Worm (Caenorhabditis elegans) whole organism, late embryonic: ENCODE measurements around the gene somi-1.

Source experiments
- C08G9.2 ChIP-seq: sonication (generic microtip); optimal IDR thresholded peaks from 2 replicates; lab custom pipeline; 2016; ENCODE audit warnings: mild to moderate bottlenecking, missing genetic modification characterization, moderate library complexity, missing compliant biosample characterization
- F13H6.1 ChIP-seq: sonication (generic microtip); optimal IDR thresholded peaks from 2 replicates; lab custom pipeline; 2016; ENCODE audit warnings: missing genetic modification characterization, missing compliant biosample characterization
- Y22D7AL.16 ChIP-seq: sonication (generic microtip); optimal IDR thresholded peaks from 2 replicates; lab custom pipeline; 2016; ENCODE audit warnings: missing genetic modification characterization, missing compliant biosample characterization
- ama-1 ChIP-seq: fragments of 150-350 bp; optimal IDR thresholded peaks from 2 replicates; lab custom pipeline; 2014
- ceh-14 ChIP-seq: sonication (generic microtip); optimal IDR thresholded peaks from 2 replicates; lab custom pipeline; 2016; ENCODE audit warnings: missing genotype, missing genetic modification characterization, missing compliant biosample characterization
- ceh-18 ChIP-seq: sonication (generic microtip); optimal IDR thresholded peaks from 2 replicates; lab custom pipeline; 2016; ENCODE audit warnings: missing genetic modification characterization, missing compliant biosample characterization
- ceh-24 ChIP-seq: sonication (generic microtip); optimal IDR thresholded peaks from 2 replicates; lab custom pipeline; 2016; ENCODE audit warnings: mild to moderate bottlenecking, missing genetic modification characterization, missing compliant biosample characterization
- ceh-30 ChIP-seq: fragments of 150-350 bp; optimal IDR thresholded peaks from 2 replicates; lab custom pipeline; 2014; ENCODE audit warnings: missing biosample characterization, missing genetic modification characterization
- ceh-31 ChIP-seq: sonication (generic microtip); optimal IDR thresholded peaks from 2 replicates; lab custom pipeline; 2016; ENCODE audit warnings: missing genetic modification characterization, missing compliant biosample characterization
- ceh-6 ChIP-seq: fragments of 200-800 bp; sonication (Bioruptor generic); optimal IDR thresholded peaks from 2 replicates; lab custom pipeline; 2018; ENCODE audit warnings: mild to moderate bottlenecking, missing genetic modification characterization, missing compliant biosample characterization
- ceh-9 ChIP-seq: sonication (generic microtip); optimal IDR thresholded peaks from 2 replicates; lab custom pipeline; 2016; ENCODE audit warnings: mild to moderate bottlenecking, missing genetic modification characterization, inconsistent platforms, missing compliant biosample characterization
- che-1 ChIP-seq: sonication (generic microtip); optimal IDR thresholded peaks from 2 replicates; lab custom pipeline; 2016; ENCODE audit warnings: mild to moderate bottlenecking, missing genetic modification characterization, missing compliant biosample characterization
- elt-2 ChIP-seq: sonication (generic microtip); optimal IDR thresholded peaks from 2 replicates; lab custom pipeline; 2016; ENCODE audit warnings: missing genetic modification reagents, missing genetic modification characterization, missing compliant biosample characterization
- eyg-1 ChIP-seq: sonication (generic microtip); optimal IDR thresholded peaks from 2 replicates; lab custom pipeline; 2016; ENCODE audit warnings: missing genotype, missing genetic modification characterization, missing compliant biosample characterization
- fkh-10 ChIP-seq: fragments of 150-350 bp; optimal IDR thresholded peaks from 2 replicates; lab custom pipeline; 2014; ENCODE audit warnings: missing biosample characterization, missing genetic modification reagents, missing genetic modification characterization
- gmeb-2 ChIP-seq: sonication (generic microtip); optimal IDR thresholded peaks from 2 replicates; lab custom pipeline; 2016; ENCODE audit warnings: missing genetic modification characterization, inconsistent platforms, missing compliant biosample characterization
- hlh-30 ChIP-seq: sonication (generic microtip); optimal IDR thresholded peaks from 2 replicates; lab custom pipeline; 2017; ENCODE audit warnings: antibody characterized with exemption, missing genetic modification characterization, missing compliant biosample characterization; ENCODE audit not compliant: insufficient read depth
- hlh-6 ChIP-seq: sonication (generic microtip); optimal IDR thresholded peaks from 2 replicates; lab custom pipeline; 2016; ENCODE audit warnings: missing genotype, missing genetic modification characterization, missing compliant biosample characterization
- madf-2 ChIP-seq: sonication (generic microtip); optimal IDR thresholded peaks from 2 replicates; lab custom pipeline; 2017; ENCODE audit warnings: missing genetic modification characterization, missing compliant biosample characterization
- nfya-1 ChIP-seq: sonication (generic microtip); optimal IDR thresholded peaks from 2 replicates; lab custom pipeline; 2017; ENCODE audit warnings: missing genetic modification characterization, mild to moderate bottlenecking, missing compliant biosample characterization, antibody characterized with exemption, moderate library complexity
- nhr-232 ChIP-seq: sonication (generic microtip); optimal IDR thresholded peaks from 2 replicates; lab custom pipeline; 2016; ENCODE audit warnings: missing genetic modification characterization, missing compliant biosample characterization
- npax-4 ChIP-seq: sonication (generic microtip); optimal IDR thresholded peaks from 2 replicates; lab custom pipeline; 2016; ENCODE audit warnings: missing genetic modification characterization, missing compliant biosample characterization
- odd-2 ChIP-seq: sonication (generic microtip); optimal IDR thresholded peaks from 2 replicates; lab custom pipeline; 2017; ENCODE audit warnings: antibody characterized with exemption, mild to moderate bottlenecking, missing genetic modification characterization, missing compliant biosample characterization
- pat-9 ChIP-seq: fragments of 200-800 bp; sonication (Bioruptor generic); optimal IDR thresholded peaks from 2 replicates; lab custom pipeline; 2018; ENCODE audit warnings: mild to moderate bottlenecking, missing genetic modification characterization, moderate library complexity, missing compliant biosample characterization
- pqm-1 ChIP-seq: sonication (generic microtip); optimal IDR thresholded peaks from 2 replicates; lab custom pipeline; 2016; ENCODE audit warnings: missing genetic modification characterization, missing compliant biosample characterization
- pros-1 ChIP-seq: fragments of 150-350 bp; optimal IDR thresholded peaks from 2 replicates; lab custom pipeline; 2014; ENCODE audit warnings: missing biosample characterization, missing genetic modification reagents, missing genetic modification characterization
- ref-2 ChIP-seq: sonication (generic microtip); optimal IDR thresholded peaks from 2 replicates; lab custom pipeline; 2016; ENCODE audit warnings: missing genetic modification characterization, missing compliant biosample characterization
- sdc-2 ChIP-seq: sonication (generic microtip); optimal IDR thresholded peaks from 2 replicates; lab custom pipeline; 2016; ENCODE audit warnings: missing genotype, missing genetic modification characterization, missing compliant biosample characterization
- syd-9 ChIP-seq: sonication (generic microtip); optimal IDR thresholded peaks from 2 replicates; lab custom pipeline; 2016; ENCODE audit warnings: mild to moderate bottlenecking, missing genetic modification characterization, moderate library complexity, missing compliant biosample characterization
- tbx-2 ChIP-seq: sonication (generic microtip); optimal IDR thresholded peaks from 2 replicates; lab custom pipeline; 2016; ENCODE audit warnings: missing genetic modification characterization, missing compliant biosample characterization
- ttx-3 ChIP-seq: sonication (generic microtip); optimal IDR thresholded peaks from 2 replicates; lab custom pipeline; 2016; ENCODE audit warnings: missing genetic modification reagents, missing genetic modification characterization, missing compliant biosample characterization
- unc-42 ChIP-seq: sonication (generic microtip); optimal IDR thresholded peaks from 2 replicates; lab custom pipeline; 2016; ENCODE audit warnings: missing genotype, missing genetic modification characterization, missing compliant biosample characterization
- unc-55 ChIP-seq: sonication (generic microtip); optimal IDR thresholded peaks from 2 replicates; lab custom pipeline; 2017; ENCODE audit warnings: missing biosample characterization, missing genetic modification reagents, missing genetic modification characterization
- ztf-16 ChIP-seq: sonication (generic microtip); optimal IDR thresholded peaks from 2 replicates; lab custom pipeline; 2017; ENCODE audit warnings: missing genetic modification characterization, missing compliant biosample characterization

Gene somi-1

DNA sequence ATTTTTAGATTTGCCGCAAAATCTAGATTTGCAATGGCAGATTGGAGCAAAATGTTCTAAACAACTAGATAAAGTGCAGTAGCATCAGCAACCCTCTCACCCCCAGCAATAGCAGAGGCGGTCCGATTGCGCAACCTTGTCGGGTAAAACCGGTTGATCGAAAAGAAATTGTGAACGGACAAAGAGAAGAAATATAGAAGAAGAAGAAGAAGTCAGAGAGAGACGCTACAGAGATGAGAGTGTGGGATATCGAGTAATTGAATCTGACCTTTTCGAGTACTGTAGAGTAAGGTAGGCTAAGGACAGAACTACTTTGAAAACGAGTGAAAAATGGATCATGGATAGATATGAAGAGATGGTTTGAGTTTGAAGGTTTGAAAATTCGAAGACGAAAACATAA is 15.3 kb downstream of the somi-1 start:
- TF ChIP-seq nfya-1: no peak
- TF ChIP-seq hlh-30: no peak
- TF ChIP-seq nhr-232: no peak
- no peak for TF ChIP-seq gmeb-2 (tag; lab: Kevin White, UChicago)
- TF ChIP-seq hlh-6 (tag; lab: Kevin White, UChicago): no peak
- no peak for TF ChIP-seq tbx-2 (tag; lab: Kevin White, UChicago)
- TF ChIP-seq sdc-2 (tag; lab: Kevin White, UChicago): no peak
- no peak for TF ChIP-seq ceh-6
- TF ChIP-seq ama-1: no peak
- no peak for TF ChIP-seq ceh-14 (tag; lab: Kevin White, UChicago)
- no peak for TF ChIP-seq ceh-24 (tag; lab: Kevin White, UChicago)
- no peak for TF ChIP-seq ceh-30
- TF ChIP-seq C08G9.2 (tag; lab: Kevin White, UChicago): no peak
- no peak for TF ChIP-seq fkh-10 (GFP tag; lab: Kevin White, UChicago)

DNA sequence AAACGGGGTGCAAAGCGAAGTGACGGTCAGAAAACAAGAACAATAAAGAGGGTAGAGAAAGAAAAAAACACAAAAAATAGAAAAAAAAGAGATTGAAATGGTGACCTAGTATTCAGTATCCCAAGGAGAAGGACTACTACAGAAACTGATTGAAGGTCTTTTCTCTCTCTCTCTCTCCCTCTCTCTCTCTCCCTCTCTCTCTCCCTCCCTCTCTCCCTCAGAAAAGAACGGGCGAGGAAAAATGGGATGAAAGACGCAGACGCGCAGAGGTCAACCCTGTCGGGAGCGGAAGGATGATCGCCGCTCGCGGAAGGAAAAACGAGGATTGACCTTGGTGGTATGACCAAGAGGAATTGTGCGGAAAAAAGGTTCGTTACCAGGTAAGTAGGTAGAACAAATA is 16.7 kb downstream of the somi-1 start:
- TF ChIP-seq unc-55 (GFP tag; lab: Kevin White, UChicago): peak; percentile 8
- peak; percentile 28 for TF ChIP-seq ceh-31 (tag; lab: Kevin White, UChicago)
- no peak for TF ChIP-seq syd-9
- TF ChIP-seq, all 69 proteins: peak for 2

DNA sequence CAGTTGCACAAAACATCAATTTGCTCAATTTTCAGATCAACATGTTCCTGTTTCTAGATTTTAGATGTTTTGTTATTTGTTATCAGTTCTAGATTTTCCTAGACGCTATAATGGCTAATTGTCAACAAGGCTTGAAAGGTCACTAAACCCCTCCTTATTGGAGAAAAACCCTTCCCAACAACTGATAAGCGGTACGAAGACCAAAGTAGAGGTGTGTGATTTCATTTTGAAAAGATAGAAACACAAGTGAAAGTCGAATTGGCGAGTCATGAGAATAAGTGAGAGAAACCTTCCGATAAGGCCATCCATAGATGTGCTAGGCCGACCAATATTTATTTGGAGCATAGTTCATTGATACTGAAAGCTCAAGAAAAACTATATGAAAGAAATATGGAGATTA is 17.6 kb downstream of the somi-1 start:
- TF ChIP-seq elt-2 (tag; lab: Kevin White, UChicago) (peak; percentile 48), odd-2 (tag; lab: Kevin White, UChicago) (no peak), pqm-1 (tag; lab: Kevin White, UChicago) (peak; percentile 26)

DNA sequence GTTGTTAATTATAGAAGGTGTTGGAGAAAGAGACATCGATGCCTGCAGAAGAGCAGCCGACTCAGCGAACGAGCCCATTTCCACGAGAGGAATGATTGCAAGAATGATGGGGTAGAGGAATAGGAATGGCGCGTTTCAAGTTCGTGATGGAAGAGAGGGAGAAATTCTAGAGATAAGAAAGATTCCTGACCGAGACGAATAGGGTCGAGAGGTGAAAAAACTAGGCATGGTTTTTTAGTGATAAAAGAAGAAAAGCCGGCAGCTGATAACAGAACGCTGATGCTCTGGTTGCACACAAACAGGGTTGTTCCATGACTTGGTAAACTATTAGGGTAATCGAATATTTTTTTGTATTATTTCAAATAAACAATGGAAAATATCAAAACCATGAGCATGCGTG is 18.4 kb downstream of the somi-1 start:
- TF ChIP-seq Y22D7AL.16 (tag; lab: Kevin White, UChicago): no peak
- no peak for TF ChIP-seq pat-9 (tag; lab: Kevin White, UChicago)
- TF ChIP-seq elt-2 (tag; lab: Kevin White, UChicago): peak; percentile 61
- TF ChIP-seq npax-4: no peak
- TF ChIP-seq ama-1: no peak
- TF ChIP-seq, all 69 proteins: peak for 1

DNA sequence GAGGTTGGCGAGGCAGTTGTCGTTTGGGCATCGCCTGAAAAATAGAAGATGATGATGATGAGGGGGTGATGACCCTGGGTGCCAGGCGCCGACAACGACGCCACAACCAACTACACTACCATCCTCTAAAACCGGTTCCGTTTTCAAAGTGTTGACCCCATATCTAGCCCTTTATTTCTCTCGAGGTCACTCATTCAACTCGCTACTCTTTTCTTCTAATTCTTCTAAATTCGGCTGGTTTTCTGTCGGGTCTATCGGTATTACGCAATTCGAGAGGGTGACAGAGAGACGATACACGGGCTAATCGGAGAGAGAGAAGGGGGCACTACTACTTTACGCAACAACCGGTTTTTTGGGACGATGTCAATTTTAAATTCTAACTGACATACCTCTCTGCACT is 19.9 kb downstream of the somi-1 start:
- TF ChIP-seq ceh-31 (tag; lab: Kevin White, UChicago) (peak; percentile 34), pros-1 (peak; percentile 1), ceh-6 (no peak), madf-2 (no peak), ceh-18 (tag; lab: Kevin White, UChicago) (no peak), F13H6.1 (tag; lab: Kevin White, UChicago) (peak; percentile 49)

DNA sequence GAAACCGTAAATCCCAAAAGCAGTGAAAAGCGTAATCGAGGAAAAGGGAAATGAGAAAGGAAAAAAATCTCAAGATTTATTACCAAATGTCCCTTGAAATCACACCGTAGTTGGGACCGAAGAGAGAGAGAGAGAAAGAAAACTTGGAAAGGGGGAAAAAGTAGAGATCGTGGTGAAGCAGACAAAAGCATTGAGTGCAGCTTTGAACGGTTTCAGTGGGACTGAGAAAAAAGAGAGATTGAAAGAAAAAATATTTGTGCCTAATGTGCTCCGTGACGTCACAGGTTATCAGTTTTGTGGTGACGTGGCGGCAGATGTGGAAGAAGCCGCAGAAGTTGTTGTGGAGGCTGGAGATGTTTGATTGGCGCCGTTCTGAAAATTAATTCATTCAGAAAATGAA is 20.9 kb downstream of the somi-1 start:
- TF ChIP-seq pros-1: no peak
- TF ChIP-seq eyg-1: no peak
- no peak for TF ChIP-seq pat-9 (tag; lab: Kevin White, UChicago)
- no peak for TF ChIP-seq ztf-16 (tag; lab: Kevin White, UChicago)
- no peak for TF ChIP-seq ttx-3 (tag; lab: Kevin White, UChicago)
- TF ChIP-seq che-1 (tag; lab: Kevin White, UChicago): no peak
- TF ChIP-seq ref-2 (tag; lab: Kevin White, UChicago): no peak
- TF ChIP-seq ceh-9: no peak
- no peak for TF ChIP-seq pqm-1 (tag; lab: Kevin White, UChicago)
- no peak for TF ChIP-seq nfya-1
- TF ChIP-seq unc-42 (tag; lab: Kevin White, UChicago): no peak
- TF ChIP-seq, all 69 proteins: peak for 0
